Worm (Caenorhabditis elegans) whole organism, young adult: ENCODE measurements around the gene skih-2.

Experiments
- B0261.1 ChIP-seq: sonication (generic microtip); optimal IDR thresholded peaks from 2 replicates; lab custom pipeline; 2016; ENCODE audit warnings: mild to moderate bottlenecking, missing genetic modification characterization, moderate library complexity, missing compliant biosample characterization
- D2030.7 ChIP-seq: fragments of 200-800 bp; sonication (Bioruptor generic); IDR thresholded peaks from 2 replicates; pipeline ENCODE4 v1.3.6; 2022; ENCODE audit warnings: missing genetic modification reagents, missing genetic modification characterization, missing compliant biosample characterization
- F22D6.2 ChIP-seq: sonication (generic microtip); optimal IDR thresholded peaks from 2 replicates; lab custom pipeline; 2016; ENCODE audit warnings: mild to moderate bottlenecking, missing genetic modification characterization, missing compliant biosample characterization
- F23B12.7 ChIP-seq: sonication (generic microtip); optimal IDR thresholded peaks from 2 replicates; lab custom pipeline; 2017; ENCODE audit warnings: missing genetic modification characterization, mild to moderate bottlenecking, missing compliant biosample characterization, antibody characterized with exemption, moderate library complexity; ENCODE audit not compliant: insufficient read depth
- F33H1.4 ChIP-seq: fragments of 200-800 bp; sonication (Bioruptor generic); IDR thresholded peaks from 2 replicates; pipeline ENCODE4 v1.3.6; 2022; ENCODE audit warnings: missing genetic modification reagents, missing genetic modification characterization, missing compliant biosample characterization
- F49E8.2 ChIP-seq: sonication (generic microtip); optimal IDR thresholded peaks from 3 replicates; lab custom pipeline; 2017; ENCODE audit warnings: missing genetic modification characterization, mild to moderate bottlenecking, missing compliant biosample characterization, antibody characterized with exemption, moderate library complexity; ENCODE audit not compliant: insufficient read depth
- F55B11.4 ChIP-seq: sonication (generic microtip); optimal IDR thresholded peaks from 2 replicates; lab custom pipeline; 2016; ENCODE audit warnings: missing compliant biosample characterization, missing genetic modification characterization, borderline replicate concordance; ENCODE audit not compliant: insufficient read depth
- K11D2.4 ChIP-seq: fragments of 200-800 bp; sonication (Bioruptor generic); IDR thresholded peaks from 2 replicates; pipeline ENCODE4 v1.3.6; 2022; ENCODE audit warnings: missing genetic modification reagents, missing genetic modification characterization, missing compliant biosample characterization
- K12H6.12 ChIP-seq: fragments of 200-800 bp; sonication (Bioruptor generic); optimal IDR thresholded peaks from 2 replicates; lab custom pipeline; 2018; ENCODE audit warnings: mild to moderate bottlenecking, missing genetic modification characterization, missing compliant biosample characterization
- T26A5.8 ChIP-seq: sonication (generic microtip); optimal IDR thresholded peaks from 2 replicates; lab custom pipeline; 2016; ENCODE audit warnings: missing genetic modification characterization, missing compliant biosample characterization
- Y53G8AR.9 ChIP-seq: fragments of 200-800 bp; sonication (Bioruptor generic); conservative IDR thresholded peaks from 2 replicates; pipeline ENCODE4 v1.3.6; 2022; ENCODE audit warnings: missing genetic modification reagents, missing genetic modification characterization, missing compliant biosample characterization
- Y67H2A.10 ChIP-seq: fragments of 200-800 bp; sonication (Bioruptor generic); conservative IDR thresholded peaks from 2 replicates; pipeline ENCODE4 v1.3.6; 2022; ENCODE audit warnings: missing genetic modification reagents, missing genetic modification characterization, missing compliant biosample characterization
- Y79H2A.3 ChIP-seq: fragments of 200-800 bp; sonication (Bioruptor generic); conservative IDR thresholded peaks from 2 replicates; pipeline ENCODE4 v1.3.6; 2022; ENCODE audit warnings: missing genetic modification reagents, missing genetic modification characterization, missing compliant biosample characterization
- Y95B8A.8 ChIP-seq: fragments of 200-800 bp; sonication (Bioruptor generic); IDR thresholded peaks from 2 replicates; pipeline ENCODE4 v1.3.6; 2022; ENCODE audit warnings: missing genetic modification reagents, missing genetic modification characterization, missing compliant biosample characterization
- atf-7 ChIP-seq: sonication (generic microtip); optimal IDR thresholded peaks from 2 replicates; lab custom pipeline; 2017; ENCODE audit warnings: mild to moderate bottlenecking, missing genetic modification characterization, missing compliant biosample characterization
- bed-2 ChIP-seq: fragments of 200-800 bp; sonication (Bioruptor generic); IDR thresholded peaks from 2 replicates; pipeline ENCODE4 v1.3.6; 2022; ENCODE audit warnings: missing genetic modification reagents, missing genetic modification characterization, missing compliant biosample characterization
- cebp-1 ChIP-seq, 2 experiments: fragments of 200-800 bp in 1 of 2; sonication (Bioruptor generic) in 1 of 2; sonication (generic microtip) in 1 of 2; IDR thresholded peaks in 1 of 2; optimal IDR thresholded peaks in 1 of 2; 2 replicates each; pipeline versions ENCODE4 v1.3.6 to Lab custom; 2017 to 2022; ENCODE audit warnings: missing compliant biosample characterization in 2 of 2, missing genetic modification characterization in 2 of 2, mild to moderate bottlenecking in 1 of 2, missing genetic modification reagents in 1 of 2, moderate library complexity in 1 of 2
- ceh-100 ChIP-seq: fragments of 200-800 bp; sonication (Bioruptor generic); IDR thresholded peaks from 2 replicates; pipeline ENCODE4 v1.3.6; 2022; ENCODE audit warnings: missing genetic modification reagents, missing genetic modification characterization, missing compliant biosample characterization
- ceh-27 ChIP-seq: fragments of 200-800 bp; sonication (Bioruptor generic); optimal IDR thresholded peaks from 2 replicates; lab custom pipeline; 2018; ENCODE audit warnings: mild to moderate bottlenecking, missing genetic modification characterization, moderate library complexity, missing compliant biosample characterization
- ceh-58 ChIP-seq: fragments of 200-800 bp; sonication (Bioruptor generic); IDR thresholded peaks from 2 replicates; pipeline ENCODE4 v1.3.6; 2022; ENCODE audit warnings: missing genetic modification characterization, missing compliant biosample characterization
- dox-1 ChIP-seq: fragments of 200-800 bp; sonication (Bioruptor generic); IDR thresholded peaks from 2 replicates; pipeline ENCODE4 v1.3.6; 2022; ENCODE audit warnings: missing genetic modification reagents, missing genetic modification characterization, missing compliant biosample characterization
- dpl-1 ChIP-seq: fragments of 150-350 bp; optimal IDR thresholded peaks from 2 replicates; lab custom pipeline; 2014; ENCODE audit warnings: missing biosample characterization, missing genetic modification reagents, missing genetic modification characterization
- egl-18 ChIP-seq: fragments of 200-800 bp; sonication (Bioruptor generic); IDR thresholded peaks from 2 replicates; pipeline ENCODE4 v1.3.6; 2022; ENCODE audit warnings: missing genetic modification reagents, missing genetic modification characterization, missing compliant biosample characterization
- egl-44 ChIP-seq: fragments of 200-800 bp; sonication (Bioruptor generic); IDR thresholded peaks from 2 replicates; pipeline ENCODE4 v1.3.6; 2022; ENCODE audit warnings: missing genetic modification reagents, missing genetic modification characterization, missing compliant biosample characterization
- egrh-3 ChIP-seq: fragments of 200-800 bp; sonication (Bioruptor generic); IDR thresholded peaks from 2 replicates; pipeline ENCODE4 v1.3.6; 2022; ENCODE audit warnings: missing genetic modification reagents, missing genetic modification characterization, missing compliant biosample characterization
- ekl-4 ChIP-seq: fragments of 200-800 bp; sonication (Bioruptor generic); IDR thresholded peaks from 2 replicates; pipeline ENCODE4 v1.3.6; 2022; ENCODE audit warnings: missing genetic modification reagents, missing genetic modification characterization, missing compliant biosample characterization
- gei-17 ChIP-seq: fragments of 200-800 bp; sonication (Bioruptor generic); optimal IDR thresholded peaks from 2 replicates; lab custom pipeline; 2018; ENCODE audit warnings: mild to moderate bottlenecking, missing genetic modification characterization, missing compliant biosample characterization
- hmg-1.2 ChIP-seq: fragments of 200-800 bp; sonication (Bioruptor generic); IDR thresholded peaks from 2 replicates; pipeline ENCODE4 v1.3.6; 2022; ENCODE audit warnings: missing genetic modification reagents, missing genetic modification characterization, missing compliant biosample characterization
- hsf-1 ChIP-seq: fragments of 200-800 bp; sonication (Bioruptor generic); IDR thresholded peaks from 2 replicates; pipeline ENCODE4 v1.3.6; 2022; ENCODE audit warnings: missing genetic modification reagents, missing genetic modification characterization, missing compliant biosample characterization
- lin-54 ChIP-seq: fragments of 200-800 bp; sonication (Bioruptor generic); optimal IDR thresholded peaks from 2 replicates; lab custom pipeline; 2018; ENCODE audit warnings: mild to moderate bottlenecking, missing genetic modification characterization, missing compliant biosample characterization
- lsl-1 ChIP-seq: fragments of 200-800 bp; sonication (Bioruptor generic); optimal IDR thresholded peaks from 2 replicates; lab custom pipeline; 2018; ENCODE audit warnings: mild to moderate bottlenecking, missing genetic modification characterization, moderate library complexity, missing compliant biosample characterization
- madf-10 ChIP-seq: sonication (generic microtip); optimal IDR thresholded peaks from 2 replicates; lab custom pipeline; 2016; ENCODE audit warnings: mild to moderate bottlenecking, missing genetic modification characterization, missing compliant biosample characterization
- madf-3 ChIP-seq: fragments of 200-800 bp; sonication (Bioruptor generic); IDR thresholded peaks from 2 replicates; pipeline ENCODE4 v1.3.6; 2022; ENCODE audit warnings: missing genetic modification reagents, missing genetic modification characterization, missing compliant biosample characterization
- madf-6 ChIP-seq: fragments of 200-800 bp; sonication (Bioruptor generic); IDR thresholded peaks from 2 replicates; pipeline ENCODE4 v1.3.6; 2022; ENCODE audit warnings: missing genetic modification reagents, missing genetic modification characterization, missing compliant biosample characterization
- mxl-1 ChIP-seq: sonication (generic microtip); optimal IDR thresholded peaks from 2 replicates; lab custom pipeline; 2016; ENCODE audit warnings: missing genetic modification characterization, missing compliant biosample characterization
- nhr-120 ChIP-seq: fragments of 200-800 bp; sonication (Bioruptor generic); IDR thresholded peaks from 2 replicates; pipeline ENCODE4 v1.3.6; 2022; ENCODE audit warnings: missing genetic modification characterization, missing compliant biosample characterization
- nhr-80 ChIP-seq: sonication (generic microtip); optimal IDR thresholded peaks from 2 replicates; lab custom pipeline; 2016; ENCODE audit warnings: missing genetic modification characterization, missing compliant biosample characterization
- pha-4 ChIP-seq: fragments of 150-350 bp; sonication (generic microtip); optimal IDR thresholded peaks from 2 replicates; lab custom pipeline; 2014; ENCODE audit warnings: missing biosample characterization, missing genetic modification reagents, missing genetic modification characterization
- rcor-1 ChIP-seq: fragments of 200-800 bp; sonication (Bioruptor generic); IDR thresholded peaks from 2 replicates; pipeline ENCODE4 v1.3.6; 2022; ENCODE audit warnings: missing genetic modification reagents, missing genetic modification characterization, missing compliant biosample characterization
- snpc-4 ChIP-seq, 5 experiments: fragments of 150-350 bp in 1 of 5; sonication (generic microtip) in 4 of 5; optimal IDR thresholded peaks; 2 replicates each; lab custom pipeline; 2014 to 2018; ENCODE audit warnings: missing genetic modification characterization in 5 of 5, missing biosample characterization in 3 of 5, antibody characterized with exemption in 2 of 5, mild to moderate bottlenecking in 2 of 5, missing compliant biosample characterization in 2 of 5, missing genotype in 2 of 5, moderate library complexity in 2 of 5, missing genetic modification reagents in 1 of 5
- tbp1 ChIP-seq: fragments of 200-800 bp; sonication (Bioruptor generic); optimal IDR thresholded peaks from 2 replicates; lab custom pipeline; 2018; ENCODE audit warnings: mild to moderate bottlenecking, missing genetic modification characterization, missing compliant biosample characterization
- tlf-1 ChIP-seq: fragments of 200-800 bp; sonication (Bioruptor generic); optimal IDR thresholded peaks from 2 replicates; lab custom pipeline; 2018; ENCODE audit warnings: mild to moderate bottlenecking, missing genetic modification characterization, missing compliant biosample characterization
- zfh-2 ChIP-seq: fragments of 200-800 bp; sonication (Bioruptor generic); conservative IDR thresholded peaks from 2 replicates; pipeline ENCODE4 v1.3.6; 2022; ENCODE audit warnings: missing genetic modification reagents, missing genetic modification characterization, missing compliant biosample characterization
- ztf-18 ChIP-seq: sonication (generic microtip); optimal IDR thresholded peaks from 2 replicates; lab custom pipeline; 2016; ENCODE audit warnings: missing genotype, mild to moderate bottlenecking, missing genetic modification characterization, missing compliant biosample characterization
- ztf-3 ChIP-seq: fragments of 200-800 bp; sonication (Bioruptor generic); optimal IDR thresholded peaks from 2 replicates; lab custom pipeline; 2018; ENCODE audit warnings: mild to moderate bottlenecking, missing genetic modification characterization, missing compliant biosample characterization

The skih-2 gene

ce11 chrIV:11149454-11150163 lies 7.4 kb upstream of the skih-2 start, which contains the start of the genes F01G4.6 and pfd-1:
TSS of gene F01G4.6 (minus strand) at chrIV:11149504.
TSS of gene pfd-1 (plus strand) at chrIV:11150113.
- peak; percentile 18 for TF ChIP-seq snpc-4 (GFP tag; optimal IDR thresholded peaks at IDR 0.05; lab: Kevin White, UChicago)
- TF ChIP-seq snpc-4 (tag; optimal IDR thresholded peaks at IDR 0.05; lab: Kevin White, UChicago): peak; percentile 39 to 68 (median 58)
- peak; percentile 88 for TF ChIP-seq K11D2.4 (GFP tag; lab: Robert Waterston, UW)
- TF ChIP-seq bed-2 (GFP tag; lab: Robert Waterston, UW): no peak
- peak; percentile 85 for TF ChIP-seq ekl-4 (GFP tag; lab: Robert Waterston, UW)
- TF ChIP-seq F55B11.4 (tag; lab: Kevin White, UChicago): no peak
- no peak for TF ChIP-seq ztf-3 (GFP tag; lab: Kevin White, UChicago)
- peak; percentile 23 for TF ChIP-seq F22D6.2 (tag; lab: Kevin White, UChicago)
- 0 out of 2 replicates have a peak, but pooled peaks have one; percentile 38 for TF ChIP-seq D2030.7 (GFP tag; lab: Robert Waterston, UW)
- 0 out of 2 replicates have a peak, but pooled peaks have one; percentile 13 for TF ChIP-seq zfh-2 (GFP tag; lab: Robert Waterston, UW)
- TF ChIP-seq egl-44 (GFP tag; lab: Robert Waterston, UW): no peak
- TF ChIP-seq pha-4 (tag; lab: Kevin White, UChicago): peak; percentile 69
- peak; percentile 43 for TF ChIP-seq dpl-1 (GFP tag; lab: Kevin White, UChicago)
- no peak for TF ChIP-seq egrh-3 (GFP tag; lab: Robert Waterston, UW)
- peak; percentile 74; the same call in 1 of the 2 replicates for TF ChIP-seq madf-3 (GFP tag; lab: Robert Waterston, UW)
- TF ChIP-seq lin-54 (GFP tag; lab: Kevin White, UChicago): peak; percentile 84
- peak; percentile 69 for TF ChIP-seq tbp1 (GFP tag; lab: Kevin White, UChicago)
- TF ChIP-seq mxl-1: no peak
- peak; percentile 86 for TF ChIP-seq hsf-1
- peak; percentile 30 for TF ChIP-seq nhr-80 (tag; lab: Kevin White, UChicago)
- no peak for TF ChIP-seq nhr-120 (GFP tag; lab: Robert Waterston, UW)
- TF ChIP-seq Y53G8AR.9: peak; percentile 85
- 0 out of 2 replicates have a peak, but pooled peaks have one; percentile 49 for TF ChIP-seq Y95B8A.8
- TF ChIP-seq dox-1 (GFP tag; lab: Robert Waterston, UW): peak; percentile 52; the same call in 1 of the 2 replicates
- TF ChIP-seq atf-7 (tag; lab: Kevin White, UChicago): peak; percentile 50
- TF ChIP-seq ceh-58 (GFP tag; lab: Robert Waterston, UW): no peak
- TF ChIP-seq F23B12.7 (tag; lab: Kevin White, UChicago): peak; percentile 73
- TF ChIP-seq F33H1.4: peak; percentile 94
- peak; percentile 72 for TF ChIP-seq ceh-27 (GFP tag; lab: Kevin White, UChicago)
- TF ChIP-seq hmg-1.2 (GFP tag; lab: Robert Waterston, UW): peak; percentile 65; the same call in 1 of the 2 replicates
- TF ChIP-seq F49E8.2 (tag; lab: Kevin White, UChicago): no peak
- TF ChIP-seq K12H6.12 (tag; lab: Kevin White, UChicago): peak; percentile 68
- TF ChIP-seq tlf-1: peak; percentile 89
- TF ChIP-seq Y79H2A.3: no peak
- TF ChIP-seq madf-6 (GFP tag; lab: Robert Waterston, UW): peak; percentile 85
- TF ChIP-seq rcor-1 (GFP tag; lab: Robert Waterston, UW): peak; percentile 78; the same call in 1 of the 2 replicates
- peak; percentile 80 for TF ChIP-seq lsl-1 (GFP tag; lab: Kevin White, UChicago)
- peak; percentile 41; the same call in 1 of the 2 replicates for TF ChIP-seq Y67H2A.10 (GFP tag; lab: Robert Waterston, UW)
- TF ChIP-seq ztf-18: peak; percentile 44
- TF ChIP-seq B0261.1: no peak
- peak; percentile 55 for TF ChIP-seq madf-10 (tag; lab: Kevin White, UChicago)
- peak; percentile 53 for TF ChIP-seq gei-17
- no peak for TF ChIP-seq T26A5.8 (tag; lab: Kevin White, UChicago)
- no peak for TF ChIP-seq cebp-1 (GFP tag; IDR thresholded peaks at IDR 0.05; lab: Robert Waterston, UW)
- TF ChIP-seq cebp-1 (tag; optimal IDR thresholded peaks at IDR 0.05; lab: Kevin White, UChicago): peak; percentile 82
- TF ChIP-seq ceh-100 (GFP tag; lab: Robert Waterston, UW): peak; percentile 73
- no peak for TF ChIP-seq egl-18 (GFP tag; lab: Robert Waterston, UW)
